Fruit fly (Drosophila melanogaster) whole organism, embryonic: ENCODE measurements around the gene CG7231.

ENCODE experiments used
- ATbp ChIP-seq: fragments of 200-800 bp; sonication (Bioruptor generic); optimal IDR thresholded peaks from 2 replicates; lab custom pipeline; 2017; ENCODE audit warnings: missing biosample characterization, mild to moderate bottlenecking, missing genetic modification characterization, missing genetic modification reagents
- CG12942 ChIP-seq: fragments of 200-800 bp; sonication (Bioruptor generic); optimal IDR thresholded peaks from 3 replicates; lab custom pipeline; 2016; ENCODE audit warnings: missing biosample characterization, missing genetic modification characterization
- CG14050 ChIP-seq: fragments of 200-800 bp; sonication (Bioruptor generic); IDR thresholded peaks from 3 replicates; pipeline ENCODE4 v1.3.6; 2022; ENCODE audit warnings: missing biosample characterization, missing genetic modification characterization
- CG15479 ChIP-seq: fragments of 200-800 bp; sonication (Bioruptor generic); optimal IDR thresholded peaks from 3 replicates; lab custom pipeline; 2019; ENCODE audit warnings: missing biosample characterization, mild to moderate bottlenecking, missing genetic modification characterization, moderate library complexity
- CG1647 ChIP-seq: fragments of 200-800 bp; sonication (Bioruptor generic); optimal IDR thresholded peaks from 3 replicates; lab custom pipeline; 2016; ENCODE audit warnings: missing biosample characterization, missing genetic modification characterization
- CG17568 ChIP-seq: fragments of 200-800 bp; sonication (Bioruptor generic); optimal IDR thresholded peaks from 2 replicates; lab custom pipeline; 2018; ENCODE audit warnings: missing biosample characterization, mild to moderate bottlenecking, missing genetic modification characterization, moderate library complexity
- CG17612 ChIP-seq: fragments of 200-800 bp; sonication (Bioruptor generic); IDR thresholded peaks from 2 replicates; pipeline ENCODE4 v1.3.6; 2022; ENCODE audit warnings: missing biosample characterization, missing genetic modification characterization
- CG18764 ChIP-seq: fragments of 200-800 bp; sonication (Bioruptor generic); optimal IDR thresholded peaks from 3 replicates; lab custom pipeline; 2016; ENCODE audit warnings: missing biosample characterization, missing genetic modification characterization
- CG30431 ChIP-seq: fragments of 200-800 bp; sonication (Bioruptor generic); optimal IDR thresholded peaks from 2 replicates; lab custom pipeline; 2017; ENCODE audit warnings: missing biosample characterization, missing genetic modification characterization
- CG33213 ChIP-seq: fragments of 200-800 bp; sonication (Bioruptor generic); optimal IDR thresholded peaks from 3 replicates; lab custom pipeline; 2016; ENCODE audit warnings: missing biosample characterization, missing genetic modification characterization
- CG3847 ChIP-seq: fragments of 200-800 bp; sonication (Bioruptor generic); IDR thresholded peaks from 2 replicates; pipeline ENCODE4 v1.3.6; 2022; ENCODE audit warnings: missing biosample characterization, missing genetic modification characterization
- CG42726 ChIP-seq: fragments of 200-800 bp; sonication (Bioruptor generic); IDR thresholded peaks from 2 replicates; pipeline ENCODE4 v1.3.6; 2022; ENCODE audit warnings: missing biosample characterization, missing genetic modification characterization; ENCODE audit not compliant: partially characterized antibody
- CG6272 ChIP-seq: fragments of 200-800 bp; sonication (Bioruptor generic); IDR thresholded peaks from 2 replicates; pipeline ENCODE4 v1.3.6; 2022; ENCODE audit warnings: missing biosample characterization, missing genetic modification characterization
- CG6854 ChIP-seq: fragments of 200-800 bp; sonication (Bioruptor generic); optimal IDR thresholded peaks from 3 replicates; lab custom pipeline; 2017; ENCODE audit warnings: missing biosample characterization, mild to moderate bottlenecking, missing genetic modification characterization
- CG7372 ChIP-seq: fragments of 200-800 bp; sonication (Bioruptor generic); IDR thresholded peaks from 2 replicates; pipeline ENCODE4 v1.3.6; 2022; ENCODE audit warnings: missing biosample characterization, missing genetic modification characterization
- CG9609 ChIP-seq: fragments of 200-800 bp; sonication (Bioruptor generic); optimal IDR thresholded peaks from 3 replicates; lab custom pipeline; 2016; ENCODE audit warnings: missing biosample characterization, missing genetic modification characterization
- CG9876 ChIP-seq: fragments of 200-800 bp; sonication (Bioruptor generic); optimal IDR thresholded peaks from 2 replicates; lab custom pipeline; 2016; ENCODE audit warnings: missing biosample characterization, missing genetic modification characterization
- Chrac-16 ChIP-seq: fragments of 200-800 bp; sonication (Bioruptor generic); optimal IDR thresholded peaks from 3 replicates; lab custom pipeline; 2016; ENCODE audit warnings: missing biosample characterization, missing genetic modification characterization
- D19B ChIP-seq: fragments of 200-800 bp; sonication (Bioruptor generic); optimal IDR thresholded peaks from 2 replicates; lab custom pipeline; 2017; ENCODE audit warnings: missing biosample characterization, mild to moderate bottlenecking, missing genetic modification characterization
- Dll ChIP-seq: fragments of 200-800 bp; sonication (Bioruptor generic); IDR thresholded peaks from 4 replicates; pipeline ENCODE4 v1.3.6; 2022; ENCODE audit warnings: missing biosample characterization, missing genetic modification characterization; ENCODE audit not compliant: partially characterized antibody
- Dp ChIP-seq: fragments of 200-800 bp; sonication (Bioruptor generic); optimal IDR thresholded peaks from 2 replicates; lab custom pipeline; 2018; ENCODE audit warnings: missing biosample characterization, mild to moderate bottlenecking, missing genetic modification characterization, moderate library complexity
- E2f1 ChIP-seq: fragments of 200-800 bp; sonication (Bioruptor generic); IDR thresholded peaks from 2 replicates; pipeline ENCODE4 v1.3.6; 2022; ENCODE audit warnings: missing biosample characterization, missing genetic modification characterization
- Ets65A ChIP-seq: fragments of 200-800 bp; sonication (Bioruptor generic); peaks from one replicate; lab custom pipeline; 2016; ENCODE audit warnings: missing biosample characterization, missing genetic modification characterization
- Hey ChIP-seq: fragments of 200-800 bp; sonication (Bioruptor generic); optimal IDR thresholded peaks from 3 replicates; lab custom pipeline; 2018; ENCODE audit warnings: missing biosample characterization, mild to moderate bottlenecking, missing genetic modification characterization
- Mad ChIP-seq: fragments of 200-800 bp; sonication (Bioruptor generic); optimal IDR thresholded peaks from 2 replicates; lab custom pipeline; 2016; ENCODE audit warnings: missing biosample characterization, missing genetic modification characterization
- Meics ChIP-seq: fragments of 200-800 bp; sonication (Bioruptor generic); optimal IDR thresholded peaks from 2 replicates; lab custom pipeline; 2017; ENCODE audit warnings: missing biosample characterization, mild to moderate bottlenecking, missing genetic modification characterization
- Mes4 ChIP-seq: fragments of 200-800 bp; sonication (Bioruptor generic); optimal IDR thresholded peaks from 2 replicates; lab custom pipeline; 2016; ENCODE audit warnings: missing biosample characterization, missing genetic modification characterization
- Mrtf ChIP-seq: fragments of 200-800 bp; sonication (Bioruptor generic); IDR thresholded peaks from 3 replicates; pipeline ENCODE4 v1.3.6; 2022; ENCODE audit warnings: missing biosample characterization, missing genetic modification characterization
- Nf-YC ChIP-seq: fragments of 200-800 bp; optimal IDR thresholded peaks from 3 replicates; lab custom pipeline; 2019; ENCODE audit warnings: missing biosample characterization, mild to moderate bottlenecking, missing genetic modification characterization, moderate library complexity
- Opbp ChIP-seq: fragments of 200-800 bp; sonication (Bioruptor generic); IDR thresholded peaks from 3 replicates; pipeline ENCODE4 v1.3.6; 2022; ENCODE audit warnings: missing biosample characterization, missing genetic modification characterization; ENCODE audit not compliant: partially characterized antibody
- Ptx1 ChIP-seq: fragments of 200-800 bp; sonication (Bioruptor generic); IDR thresholded peaks from 2 replicates; pipeline ENCODE4 v1.3.6; 2022; ENCODE audit warnings: missing biosample characterization, missing genetic modification characterization
- Stat92E ChIP-seq, 3 experiments: fragments of >200 bp in 2 of 3; fragments of 200-800 bp in 1 of 3; sonication (Bioruptor generic) in 1 of 3; optimal IDR thresholded peaks; 2 replicates each; lab custom pipeline; 2017 to 2019; ENCODE audit warnings: missing biosample characterization in 3 of 3, missing genetic modification characterization in 3 of 3, mild to moderate bottlenecking in 1 of 3, moderate library complexity in 1 of 3
- Taf1 ChIP-seq: fragments of 200-800 bp; sonication (Bioruptor generic); IDR thresholded peaks from 2 replicates; pipeline ENCODE4 v1.3.6; 2022; ENCODE audit warnings: missing biosample characterization, missing genetic modification characterization
- Xbp1 ChIP-seq: fragments of 200-800 bp; sonication (Bioruptor generic); optimal IDR thresholded peaks from 3 replicates; lab custom pipeline; 2016; ENCODE audit warnings: missing biosample characterization, mild to moderate bottlenecking, missing genetic modification characterization
- abd-A ChIP-seq: fragments of 200-800 bp; sonication (Bioruptor generic); optimal IDR thresholded peaks from 3 replicates; lab custom pipeline; 2019; ENCODE audit warnings: missing biosample characterization, mild to moderate bottlenecking, missing genetic modification characterization, moderate library complexity
- al ChIP-seq: fragments of 200-800 bp; sonication (Bioruptor generic); IDR thresholded peaks from 2 replicates; pipeline ENCODE4 v1.3.6; 2022; ENCODE audit warnings: missing biosample characterization, missing genetic modification characterization
- ato ChIP-seq: fragments of 200-800 bp; sonication (Bioruptor generic); IDR thresholded peaks from 2 replicates; pipeline ENCODE4 v1.3.6; 2022; ENCODE audit warnings: missing biosample characterization, missing genetic modification characterization; ENCODE audit not compliant: partially characterized antibody
- bigmax ChIP-seq: fragments of 200-800 bp; sonication (Bioruptor generic); optimal IDR thresholded peaks from 2 replicates; lab custom pipeline; 2018; ENCODE audit warnings: missing biosample characterization, mild to moderate bottlenecking, missing genetic modification characterization
- bowl ChIP-seq: fragments of 200-800 bp; sonication (Bioruptor generic); IDR thresholded peaks from 2 replicates; pipeline ENCODE4 v1.3.6; 2022; ENCODE audit warnings: missing biosample characterization, missing genetic modification characterization
- corto ChIP-seq: fragments of 200-800 bp; sonication (Bioruptor generic); optimal IDR thresholded peaks from 2 replicates; lab custom pipeline; 2016; ENCODE audit warnings: missing biosample characterization, mild to moderate bottlenecking, missing genetic modification characterization, moderate library complexity
- crol ChIP-seq: fragments of 200-800 bp; sonication (Bioruptor generic); IDR thresholded peaks from 2 replicates; pipeline ENCODE4 v1.3.6; 2022; ENCODE audit warnings: missing biosample characterization, missing genetic modification characterization
- dm ChIP-seq: fragments of 200-800 bp; sonication (Bioruptor generic); optimal IDR thresholded peaks from 3 replicates; lab custom pipeline; 2016; ENCODE audit warnings: missing biosample characterization, missing genetic modification characterization
- eve ChIP-seq, 2 experiments: fragments of >200 bp; optimal IDR thresholded peaks; 2 replicates each; lab custom pipeline; 2017; ENCODE audit warnings: missing biosample characterization in 2 of 2, missing genetic modification characterization in 2 of 2
- exex ChIP-seq: fragments of 200-800 bp; sonication (Bioruptor generic); optimal IDR thresholded peaks from 4 replicates; lab custom pipeline; 2018; ENCODE audit warnings: missing biosample characterization, mild to moderate bottlenecking, missing genetic modification characterization, moderate library complexity
- hb ChIP-seq: fragments of 200-800 bp; sonication (Bioruptor generic); IDR thresholded peaks from 3 replicates; pipeline ENCODE4 v1.3.6; 2022; ENCODE audit warnings: missing biosample characterization, missing genetic modification characterization; ENCODE audit not compliant: partially characterized antibody
- p53 ChIP-seq: fragments of 200-800 bp; sonication (Bioruptor generic); optimal IDR thresholded peaks from 2 replicates; lab custom pipeline; 2016; ENCODE audit warnings: missing biosample characterization, missing genetic modification characterization
- sisA ChIP-seq: fragments of 200-800 bp; sonication (Bioruptor generic); IDR thresholded peaks from 2 replicates; pipeline ENCODE4 v1.3.6; 2022; ENCODE audit warnings: missing biosample characterization, missing genetic modification characterization
- tll ChIP-seq, 2 experiments: fragments of 200-800 bp in 1 of 2; fragments of >200 bp in 1 of 2; sonication (Bioruptor generic) in 1 of 2; optimal IDR thresholded peaks; 2 replicates each; lab custom pipeline; 2017 to 2019; ENCODE audit warnings: missing biosample characterization in 2 of 2, missing genetic modification characterization in 2 of 2, mild to moderate bottlenecking in 1 of 2, moderate library complexity in 1 of 2
- toy ChIP-seq: fragments of 200-800 bp; sonication (Bioruptor generic); IDR thresholded peaks from 2 replicates; pipeline ENCODE4 v1.3.6; 2022; ENCODE audit warnings: missing biosample characterization, missing genetic modification characterization

Gene CG7231

dm6 chr2L:7957068-7957868, 26.5 kb upstream of the CG7231 start (continued):
- TF ChIP-seq Dll (GFP tag; lab: Robert Waterston, UW): no peak
- TF ChIP-seq CG7372 (GFP tag; lab: Robert Waterston, UW): peak; percentile 22; the same call in 1 of the 2 replicates
- TF ChIP-seq Ets65A: peak; percentile 27
- peak; percentile 7 for TF ChIP-seq ATbp (GFP tag; lab: Kevin White, UChicago)
- TF ChIP-seq crol: no peak
- no peak for TF ChIP-seq CG15479 (GFP tag; lab: Kevin White, UChicago)
- TF ChIP-seq Xbp1 (GFP tag; lab: Kevin White, UChicago): peak; percentile 44
- TF ChIP-seq Ptx1 (GFP tag; lab: Robert Waterston, UW): peak; percentile 65
- TF ChIP-seq sisA (GFP tag; lab: Robert Waterston, UW): peak; percentile 65
- peak; percentile 7 for TF ChIP-seq CG12942
- TF ChIP-seq abd-A (tag; lab: Kevin White, UChicago): no peak
- TF ChIP-seq Taf1: no peak
- no peak for TF ChIP-seq CG9609 (GFP tag; lab: Kevin White, UChicago)
- peak; percentile 41; the same call in 1 of the 2 replicates for TF ChIP-seq E2f1 (GFP tag; lab: Robert Waterston, UW)
- TF ChIP-seq CG42726: no peak
- no peak for TF ChIP-seq CG9876 (GFP tag; lab: Kevin White, UChicago)
- no peak for TF ChIP-seq Mad (GFP tag; lab: Kevin White, UChicago)
- no peak for TF ChIP-seq CG17568
- TF ChIP-seq toy (GFP tag; lab: Robert Waterston, UW): no peak
- TF ChIP-seq CG17612 (GFP tag; lab: Robert Waterston, UW): no peak
- TF ChIP-seq Opbp (GFP tag; lab: Robert Waterston, UW): no peak
- TF ChIP-seq CG18764 (GFP tag; lab: Kevin White, UChicago): no peak
- peak; percentile 43; the same call in 2 of the 3 replicates for TF ChIP-seq CG14050
- no peak for TF ChIP-seq CG6272
- no peak for TF ChIP-seq Stat92E (GFP tag; optimal IDR thresholded peaks at IDR 0.05; lab: Kevin White, UChicago)
- no peak for TF ChIP-seq p53 (GFP tag; lab: Kevin White, UChicago)
- TF ChIP-seq corto (GFP tag; lab: Kevin White, UChicago): no peak
- TF ChIP-seq D19B (GFP tag; lab: Kevin White, UChicago): peak; percentile 9
- peak; percentile 55 for TF ChIP-seq CG30431 (GFP tag; lab: Kevin White, UChicago)
- no peak for TF ChIP-seq Hey (tag; lab: Kevin White, UChicago)
- peak; percentile 42 for TF ChIP-seq CG6854 (GFP tag; lab: Kevin White, UChicago)
- TF ChIP-seq bigmax (GFP tag; lab: Kevin White, UChicago): no peak
- no peak for TF ChIP-seq hb (GFP tag; lab: Robert Waterston, UW)
- TF ChIP-seq dm: no peak
- TF ChIP-seq Chrac-16 (GFP tag; lab: Kevin White, UChicago): no peak
- no peak for TF ChIP-seq exex
- TF ChIP-seq al (GFP tag; lab: Robert Waterston, UW): peak; percentile 11; the same call in 1 of the 2 replicates
- 0 out of 3 replicates have a peak, but pooled peaks have one; percentile 10 for TF ChIP-seq Mrtf (GFP tag; lab: Robert Waterston, UW)
- TF ChIP-seq tll (GFP tag; optimal IDR thresholded peaks at IDR 0.05; lab: Kevin White, UChicago): no peak
- TF ChIP-seq Meics (GFP tag; lab: Kevin White, UChicago): peak; percentile 59
- no peak for TF ChIP-seq Nf-YC (tag; lab: Kevin White, UChicago)
- TF ChIP-seq bowl (GFP tag; lab: Robert Waterston, UW): no peak
- TF ChIP-seq Mes4: no peak
- TF ChIP-seq ato (GFP tag; lab: Robert Waterston, UW): no peak
- TF ChIP-seq CG33213 (GFP tag; lab: Kevin White, UChicago): no peak
- no peak for TF ChIP-seq Dp (GFP tag; lab: Kevin White, UChicago)
- peak in 1 of 2 experiments; percentile 83 for TF ChIP-seq eve (GFP tag; optimal IDR thresholded peaks at IDR 0.05; lab: Kevin White, UChicago)
- no peak for TF ChIP-seq CG1647 (GFP tag; lab: Kevin White, UChicago)
- no peak for TF ChIP-seq CG3847
